Worm (Caenorhabditis elegans): ENCODE measurements around the gene bath-46.
"Not testable (repeated sequence)": the region's sequence is repeated elsewhere in the genome, so short reads cannot be mapped to it uniquely, and the experiment has no call there.

bath-46 gene

ce11 chrII:1597101-1598088, at the start of gene bath-46:
bath-46 (plus strand) TSS chrII:1597906.
- TF ChIP-seq nhr-129 (tag; optimal IDR thresholded peaks at IDR 0.05) (peak; percentile 2), fos-1 (tag; optimal IDR thresholded peaks at IDR 0.05) (peak; percentile 74), nhr-12 (tag; optimal IDR thresholded peaks at IDR 0.05) (no peak)

- TF ChIP-seq dmd-4 (tag; optimal IDR thresholded peaks at IDR 0.05) (no peak), zag-1 (tag; optimal IDR thresholded peaks at IDR 0.05) (no peak), blmp-1 (tag; optimal IDR thresholded peaks at IDR 0.05; ENCODE audit: insufficient read depth) (no peak), peb-1 (tag; optimal IDR thresholded peaks at IDR 0.05) (no peak), mbf-1 (tag; optimal IDR thresholded peaks at IDR 0.05) (no peak), ceh-82 (tag; optimal IDR thresholded peaks at IDR 0.05) (no peak), C34F6.9 (tag; optimal IDR thresholded peaks at IDR 0.05) (no peak), nhr-11 (tag; optimal IDR thresholded peaks at IDR 0.05) (no peak), snpc-4 (tag; optimal IDR thresholded peaks at IDR 0.05) (no peak), ZK546.5 (tag; optimal IDR thresholded peaks at IDR 0.05) (no peak), elt-3 (tag; optimal IDR thresholded peaks at IDR 0.05) (no peak), skn-1 (tag; optimal IDR thresholded peaks at IDR 0.05) (no peak), F13H6.1 (tag; optimal IDR thresholded peaks at IDR 0.05) (no peak), nhr-10 (tag; optimal IDR thresholded peaks at IDR 0.05) (no peak)
Observed at ce11 chrII:1550501-1550900, 47.2 kb upstream of the bath-46 start, which contains the start of the genes fbxb-52 and fbxb-51. fbxb-52 (minus strand) TSS chrII:1550601. fbxb-51 (plus strand) TSS chrII:1550712.

- not testable (repeated sequence) for TF ChIP-seq unc-39 (tag; optimal IDR thresholded peaks at IDR 0.05); sma-9 (GFP tag; optimal IDR thresholded peaks at IDR 0.05); sma-9 (tag; optimal IDR thresholded peaks at IDR 0.05); nhr-12 (tag; optimal IDR thresholded peaks at IDR 0.05)
Observed at ce11 chrII:1556217-1556616, 41.5 kb upstream of the bath-46 start, which contains the start of the genes fbxb-54 and fbxb-50. fbxb-54 (minus strand) TSS chrII:1556317. fbxb-50 (plus strand) TSS chrII:1556443.

- no peak for TF ChIP-seq unc-62 (GFP tag; optimal IDR thresholded peaks at IDR 0.05)
- no peak for TF ChIP-seq R02D3.7 (tag; optimal IDR thresholded peaks at IDR 0.05)
Observed at ce11 chrII:1560839-1561238, 36.9 kb upstream of the bath-46 start.

- no peak for TF ChIP-seq mdl-1 (tag; optimal IDR thresholded peaks at IDR 0.05)
- TF ChIP-seq skn-1 (tag; optimal IDR thresholded peaks at IDR 0.05): no peak
- no peak for TF ChIP-seq ztf-4 (tag; optimal IDR thresholded peaks at IDR 0.05)
- TF ChIP-seq Y55F3AM.14 (GFP tag; optimal IDR thresholded peaks at IDR 0.05): no peak
- TF ChIP-seq nhr-23 (tag; optimal IDR thresholded peaks at IDR 0.05): no peak
- TF ChIP-seq ztf-11 (tag; optimal IDR thresholded peaks at IDR 0.05): no peak
- TF ChIP-seq unc-62 (GFP tag; optimal IDR thresholded peaks at IDR 0.05): no peak
- no peak for TF ChIP-seq sma-9 (GFP tag; optimal IDR thresholded peaks at IDR 0.05)
- no peak for TF ChIP-seq sma-9 (tag; optimal IDR thresholded peaks at IDR 0.05)
- no peak for TF ChIP-seq ceh-16 (tag; optimal IDR thresholded peaks at IDR 0.05)
- no peak for TF ChIP-seq fos-1 (tag; optimal IDR thresholded peaks at IDR 0.05)
- no peak for TF ChIP-seq nhr-11 (tag; optimal IDR thresholded peaks at IDR 0.05)
- TF ChIP-seq ceh-82 (tag; optimal IDR thresholded peaks at IDR 0.05): no peak
- no peak for TF ChIP-seq ama-1 (optimal IDR thresholded peaks at IDR 0.05)
- TF ChIP-seq R02D3.7 (tag; optimal IDR thresholded peaks at IDR 0.05): no peak
- no peak for TF ChIP-seq alr-1 (tag; optimal IDR thresholded peaks at IDR 0.05)
- TF ChIP-seq F13H6.1 (tag; optimal IDR thresholded peaks at IDR 0.05): no peak
Observed at ce11 chrII:1561863-1562262, 35.8 kb upstream of the bath-46 start, which contains the start of gene K05F6.14. K05F6.14 (plus strand) TSS chrII:1562163.

ce11 chrII:1567646-1568045, 30.1 kb upstream of the bath-46 start, which contains the start of gene K05F6.8:
K05F6.8 (minus strand) TSS chrII:1567746.
- TF ChIP-seq ztf-4 (tag; optimal IDR thresholded peaks at IDR 0.05) (no peak), nhr-21 (tag; optimal IDR thresholded peaks at IDR 0.05) (no peak), unc-62 (GFP tag; optimal IDR thresholded peaks at IDR 0.05) (no peak), elt-1 (tag; optimal IDR thresholded peaks at IDR 0.05) (no peak), lin-13 (GFP tag; optimal IDR thresholded peaks at IDR 0.05) (no peak), nhr-11 (tag; optimal IDR thresholded peaks at IDR 0.05) (no peak), gmeb-1 (tag; optimal IDR thresholded peaks at IDR 0.05) (no peak), nhr-23 (tag; optimal IDR thresholded peaks at IDR 0.05) (no peak), egl-27 (tag; optimal IDR thresholded peaks at IDR 0.05) (no peak), nhr-10 (tag; optimal IDR thresholded peaks at IDR 0.05) (no peak), nhr-129 (tag; optimal IDR thresholded peaks at IDR 0.05) (no peak), ztf-11 (tag; optimal IDR thresholded peaks at IDR 0.05) (no peak), F13H6.1 (tag; optimal IDR thresholded peaks at IDR 0.05) (no peak), R02D3.7 (tag; optimal IDR thresholded peaks at IDR 0.05) (no peak), blmp-1 (tag; optimal IDR thresholded peaks at IDR 0.05; ENCODE audit: insufficient read depth) (no peak)
